Worm (Caenorhabditis elegans) whole organism, L2 larva: Measurements from ENCODE around the gene vps-11.

Experiments used
- C34F6.9 ChIP-seq: fragments of 150-350 bp; optimal IDR thresholded peaks from 2 replicates; lab custom pipeline; 2014; ENCODE audit warnings: missing biosample characterization, missing genetic modification characterization
- F13H6.1 ChIP-seq: sonication (generic microtip); optimal IDR thresholded peaks from 2 replicates; lab custom pipeline; 2016; ENCODE audit warnings: missing genetic modification characterization, missing compliant biosample characterization
- R02D3.7 ChIP-seq: fragments of 150-350 bp; optimal IDR thresholded peaks from 2 replicates; lab custom pipeline; 2014; ENCODE audit warnings: missing biosample characterization, missing genetic modification characterization
- Y55F3AM.14 ChIP-seq: fragments of 200-800 bp; sonication (Bioruptor generic); optimal IDR thresholded peaks from 2 replicates; lab custom pipeline; 2018; ENCODE audit warnings: mild to moderate bottlenecking, missing genetic modification characterization, missing compliant biosample characterization
- ZK546.5 ChIP-seq: sonication (generic microtip); optimal IDR thresholded peaks from 2 replicates; lab custom pipeline; 2017; ENCODE audit warnings: missing biosample characterization, missing genetic modification characterization
- alr-1 ChIP-seq: fragments of 150-350 bp; optimal IDR thresholded peaks from 2 replicates; lab custom pipeline; 2014; ENCODE audit warnings: missing biosample characterization, missing genetic modification characterization
- aly-2 ChIP-seq: fragments of 150-350 bp; optimal IDR thresholded peaks from 2 replicates; lab custom pipeline; 2014; ENCODE audit warnings: missing biosample characterization, missing genetic modification characterization
- ama-1 ChIP-seq: fragments of 150-350 bp; optimal IDR thresholded peaks from 2 replicates; lab custom pipeline; 2018; ENCODE audit warnings: inconsistent platforms
- blmp-1 ChIP-seq: sonication (generic microtip); optimal IDR thresholded peaks from 2 replicates; lab custom pipeline; 2017; ENCODE audit warnings: missing genetic modification characterization, mild to moderate bottlenecking, missing compliant biosample characterization, antibody characterized with exemption, moderate library complexity; ENCODE audit not compliant: insufficient read depth
- ceh-16 ChIP-seq: fragments of 150-350 bp; optimal IDR thresholded peaks from 2 replicates; lab custom pipeline; 2014; ENCODE audit warnings: missing biosample characterization, missing genetic modification characterization
- ceh-82 ChIP-seq: fragments of 150-350 bp; optimal IDR thresholded peaks from 2 replicates; lab custom pipeline; 2014; ENCODE audit warnings: missing biosample characterization, missing genetic modification characterization
- crh-2 ChIP-seq: sonication (generic microtip); optimal IDR thresholded peaks from 2 replicates; lab custom pipeline; 2017; ENCODE audit warnings: missing biosample characterization, missing genetic modification characterization
- dmd-4 ChIP-seq: sonication (generic microtip); optimal IDR thresholded peaks from 2 replicates; lab custom pipeline; 2017; ENCODE audit warnings: missing biosample characterization, missing genetic modification characterization
- egl-27 ChIP-seq: sonication (generic microtip); optimal IDR thresholded peaks from 3 replicates; lab custom pipeline; 2017; ENCODE audit warnings: missing biosample characterization, missing genetic modification reagents, missing genetic modification characterization
- elt-1 ChIP-seq: fragments of 150-350 bp; optimal IDR thresholded peaks from 2 replicates; lab custom pipeline; 2014; ENCODE audit warnings: missing biosample characterization, missing genetic modification characterization
- elt-3 ChIP-seq: sonication (generic microtip); optimal IDR thresholded peaks from 2 replicates; lab custom pipeline; 2017; ENCODE audit warnings: missing biosample characterization, missing genetic modification characterization
- fos-1 ChIP-seq: fragments of 150-350 bp; optimal IDR thresholded peaks from 2 replicates; lab custom pipeline; 2014; ENCODE audit warnings: missing biosample characterization, missing genetic modification characterization
- gmeb-1 ChIP-seq: fragments of 150-350 bp; optimal IDR thresholded peaks from 2 replicates; lab custom pipeline; 2014; ENCODE audit warnings: missing biosample characterization, missing genetic modification characterization
- lin-11 ChIP-seq: fragments of 150-350 bp; sonication (generic microtip); optimal IDR thresholded peaks from 2 replicates; lab custom pipeline; 2014; ENCODE audit warnings: missing biosample characterization, missing genetic modification characterization, inconsistent platforms, mixed read lengths
- lin-13 ChIP-seq: fragments of 150-350 bp; optimal IDR thresholded peaks from 2 replicates; lab custom pipeline; 2014; ENCODE audit warnings: missing biosample characterization, missing genetic modification reagents, missing genetic modification characterization
- lin-39 ChIP-seq: fragments of 150-350 bp; optimal IDR thresholded peaks from 2 replicates; lab custom pipeline; 2014; ENCODE audit warnings: missing biosample characterization, missing genetic modification reagents, missing genetic modification characterization
- lsy-2 ChIP-seq, 2 experiments: fragments of 150-350 bp in 1 of 2; sonication (generic microtip) in 1 of 2; optimal IDR thresholded peaks; 2 replicates each; lab custom pipeline; 2014 to 2017; ENCODE audit warnings: missing biosample characterization in 2 of 2, missing genetic modification characterization in 2 of 2
- mab-5 ChIP-seq: fragments of 150-350 bp; optimal IDR thresholded peaks from 2 replicates; lab custom pipeline; 2014; ENCODE audit warnings: missing biosample characterization, missing genetic modification characterization
- mbf-1 ChIP-seq: sonication (generic microtip); optimal IDR thresholded peaks from 2 replicates; lab custom pipeline; 2017; ENCODE audit warnings: missing biosample characterization, missing genetic modification characterization
- mdl-1 ChIP-seq, 2 experiments: fragments of 150-350 bp in 1 of 2; sonication (generic microtip) in 1 of 2; optimal IDR thresholded peaks; 2 replicates each; lab custom pipeline; 2017; ENCODE audit warnings: missing biosample characterization in 2 of 2, missing genetic modification characterization in 2 of 2
- nhr-10 ChIP-seq: sonication (generic microtip); optimal IDR thresholded peaks from 2 replicates; lab custom pipeline; 2017; ENCODE audit warnings: missing biosample characterization, missing genetic modification characterization
- nhr-11 ChIP-seq: fragments of 150-350 bp; optimal IDR thresholded peaks from 2 replicates; lab custom pipeline; 2014; ENCODE audit warnings: missing biosample characterization, missing genetic modification characterization
- nhr-12 ChIP-seq: fragments of 150-350 bp; optimal IDR thresholded peaks from 2 replicates; lab custom pipeline; 2014; ENCODE audit warnings: missing biosample characterization, missing genetic modification characterization
- nhr-129 ChIP-seq: fragments of 150-350 bp; optimal IDR thresholded peaks from 2 replicates; lab custom pipeline; 2014; ENCODE audit warnings: missing biosample characterization, missing genetic modification characterization
- nhr-21 ChIP-seq: fragments of 150-350 bp; optimal IDR thresholded peaks from 2 replicates; lab custom pipeline; 2014; ENCODE audit warnings: missing biosample characterization, missing genetic modification characterization
- nhr-23 ChIP-seq: fragments of 150-350 bp; optimal IDR thresholded peaks from 2 replicates; lab custom pipeline; 2014; ENCODE audit warnings: missing biosample characterization, missing genetic modification reagents, missing genetic modification characterization
- nhr-237 ChIP-seq: fragments of 150-350 bp; optimal IDR thresholded peaks from 2 replicates; lab custom pipeline; 2014; ENCODE audit warnings: missing biosample characterization, missing genetic modification characterization
- nhr-25 ChIP-seq: fragments of 150-350 bp; sonication (generic microtip); optimal IDR thresholded peaks from 3 replicates; lab custom pipeline; 2014; ENCODE audit warnings: missing biosample characterization, missing genetic modification characterization
- nhr-6 ChIP-seq: fragments of 150-350 bp; optimal IDR thresholded peaks from 2 replicates; lab custom pipeline; 2014; ENCODE audit warnings: missing biosample characterization, missing genetic modification characterization
- nhr-77 ChIP-seq: fragments of 150-350 bp; optimal IDR thresholded peaks from 2 replicates; lab custom pipeline; 2014; ENCODE audit warnings: missing biosample characterization, missing genetic modification characterization
- peb-1 ChIP-seq: fragments of 150-350 bp; optimal IDR thresholded peaks from 2 replicates; lab custom pipeline; 2014; ENCODE audit warnings: missing biosample characterization, missing genetic modification characterization
- sem-4 ChIP-seq: fragments of 150-350 bp; optimal IDR thresholded peaks from 2 replicates; lab custom pipeline; 2014; ENCODE audit warnings: missing biosample characterization, missing genetic modification reagents, missing genetic modification characterization
- skn-1 ChIP-seq: sonication (generic microtip); optimal IDR thresholded peaks from 2 replicates; lab custom pipeline; 2017; ENCODE audit warnings: missing biosample characterization, missing genetic modification characterization
- sma-3 ChIP-seq: sonication (generic microtip); optimal IDR thresholded peaks from 2 replicates; lab custom pipeline; 2016; ENCODE audit warnings: missing genetic modification reagents, missing genetic modification characterization, missing compliant biosample characterization
- sma-9 ChIP-seq, 2 experiments: fragments of 150-350 bp in 1 of 2; sonication (generic microtip) in 1 of 2; optimal IDR thresholded peaks; 2 replicates each; lab custom pipeline; 2014 to 2016; ENCODE audit warnings: missing genetic modification characterization in 2 of 2, mild to moderate bottlenecking in 1 of 2, missing biosample characterization in 1 of 2, missing compliant biosample characterization in 1 of 2, missing genetic modification reagents in 1 of 2, moderate library complexity in 1 of 2
- snpc-4 ChIP-seq: fragments of 150-350 bp; optimal IDR thresholded peaks from 2 replicates; lab custom pipeline; 2014; ENCODE audit warnings: missing biosample characterization, missing genetic modification characterization
- unc-39 ChIP-seq: fragments of 150-350 bp; optimal IDR thresholded peaks from 2 replicates; lab custom pipeline; 2014; ENCODE audit warnings: missing biosample characterization, missing genetic modification characterization
- unc-55 ChIP-seq: fragments of 150-350 bp; sonication (generic microtip); optimal IDR thresholded peaks from 3 replicates; lab custom pipeline; 2014; ENCODE audit warnings: missing biosample characterization, missing genetic modification reagents, missing genetic modification characterization
- unc-62 ChIP-seq: fragments of 150-350 bp; optimal IDR thresholded peaks from 2 replicates; lab custom pipeline; 2014; ENCODE audit warnings: missing biosample characterization, missing genetic modification reagents, missing genetic modification characterization
- zag-1 ChIP-seq: fragments of 150-350 bp; optimal IDR thresholded peaks from 2 replicates; lab custom pipeline; 2014; ENCODE audit warnings: missing biosample characterization, missing genetic modification characterization
- ztf-1 ChIP-seq: fragments of 200-800 bp; sonication (Bioruptor generic); conservative IDR thresholded peaks from 2 replicates; pipeline ENCODE4 v1.3.6; 2022; ENCODE audit warnings: missing genetic modification characterization, missing compliant biosample characterization
- ztf-11 ChIP-seq: sonication (generic microtip); optimal IDR thresholded peaks from 2 replicates; lab custom pipeline; 2017; ENCODE audit warnings: missing biosample characterization, missing genetic modification characterization
- ztf-4 ChIP-seq: fragments of 150-350 bp; optimal IDR thresholded peaks from 2 replicates; lab custom pipeline; 2014; ENCODE audit warnings: missing biosample characterization, missing genetic modification characterization

The vps-11 gene

DNA sequence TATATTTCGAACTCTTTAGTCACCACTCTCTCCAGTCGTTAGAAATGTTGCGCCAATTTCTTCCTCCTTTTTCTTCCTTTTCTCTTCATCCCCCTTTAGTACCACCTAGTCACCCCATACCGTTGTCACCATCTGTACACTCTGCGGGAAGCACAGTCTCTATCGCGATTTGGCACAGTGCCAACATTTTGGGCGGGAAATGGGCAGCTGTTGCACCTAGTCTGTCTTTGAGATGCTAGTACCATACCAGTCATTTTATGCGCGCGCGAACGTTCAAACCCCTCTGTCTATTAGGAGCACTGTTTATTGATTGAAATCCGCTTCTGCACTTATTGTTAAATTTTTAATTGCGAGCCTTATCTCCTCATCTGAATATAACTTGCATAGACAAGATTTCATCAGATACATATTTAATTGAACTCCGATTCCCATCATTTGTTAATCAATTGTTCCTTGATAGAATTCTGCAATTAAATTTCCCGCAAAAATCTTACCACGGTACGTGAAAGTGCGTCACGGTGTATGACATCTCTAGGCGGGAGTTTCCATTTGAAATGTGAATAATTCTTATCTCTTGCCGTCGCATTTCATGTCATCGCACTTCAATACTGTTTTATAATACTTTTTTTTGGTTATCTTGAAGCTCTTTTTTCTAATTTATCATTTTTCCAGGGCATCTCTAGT is 8.4 kb downstream of the vps-11 start, which contains the start of gene cdl-1:
cdl-1 (plus strand) TSS at position 673 of the 684 bp plus-strand sequence.
- TF ChIP-seq sma-3 (GFP tag; lab: Kevin White, UChicago) (peak; percentile 66), ceh-16 (tag; lab: Kevin White, UChicago) (no peak), nhr-237 (tag; lab: Kevin White, UChicago) (no peak), mbf-1 (tag; lab: Kevin White, UChicago) (no peak), F13H6.1 (tag; lab: Kevin White, UChicago) (peak; percentile 30), lin-13 (peak; percentile 55), unc-62 (GFP tag; lab: Kevin White, UChicago) (no peak), gmeb-1 (tag; lab: Kevin White, UChicago) (peak; percentile 94), egl-27 (tag; lab: Kevin White, UChicago) (no peak), nhr-77 (tag; lab: Kevin White, UChicago) (no peak), lin-11 (tag; lab: Kevin White, UChicago) (no peak), lsy-2 (tag; optimal IDR thresholded peaks at IDR 0.05; lab: Kevin White, UChicago) (peak; percentile 36 to 78), peb-1 (tag; lab: Kevin White, UChicago) (no peak), nhr-23 (tag; lab: Kevin White, UChicago) (no peak), blmp-1 (peak; percentile 9), sem-4 (tag; lab: Kevin White, UChicago) (peak; percentile 45), nhr-21 (peak; percentile 31), crh-2 (peak; percentile 56), C34F6.9 (peak; percentile 42), fos-1 (tag; lab: Kevin White, UChicago) (peak; percentile 73), sma-9 (GFP tag; optimal IDR thresholded peaks at IDR 0.05; lab: Kevin White, UChicago) (peak; percentile 74), sma-9 (tag; optimal IDR thresholded peaks at IDR 0.05; lab: Kevin White, UChicago) (no peak), mdl-1 (tag; optimal IDR thresholded peaks at IDR 0.05; lab: Kevin White, UChicago) (no peak), nhr-6 (tag; lab: Kevin White, UChicago) (peak; percentile 23), aly-2 (tag; lab: Kevin White, UChicago) (no peak), unc-55 (peak; percentile 73), nhr-10 (tag; lab: Kevin White, UChicago) (no peak), ztf-4 (tag; lab: Kevin White, UChicago) (no peak), nhr-129 (peak; percentile 70), snpc-4 (tag; lab: Kevin White, UChicago) (peak; percentile 14), elt-3 (tag; lab: Kevin White, UChicago) (no peak), ama-1 (no peak), nhr-11 (no peak), Y55F3AM.14 (GFP tag; lab: Kevin White, UChicago) (no peak), ceh-82 (tag; lab: Kevin White, UChicago) (no peak), ztf-11 (tag; lab: Kevin White, UChicago) (no peak), elt-1 (tag; lab: Kevin White, UChicago) (no peak), R02D3.7 (no peak), unc-39 (tag; lab: Kevin White, UChicago) (no peak), ZK546.5 (no peak), mab-5 (tag; lab: Kevin White, UChicago) (no peak), nhr-12 (tag; lab: Kevin White, UChicago) (no peak), lin-39 (tag; lab: Kevin White, UChicago) (no peak), nhr-25 (peak; percentile 27), dmd-4 (tag; lab: Kevin White, UChicago) (no peak), ztf-1 (no peak), zag-1 (tag; lab: Kevin White, UChicago) (no peak), skn-1 (tag; lab: Kevin White, UChicago) (no peak), alr-1 (tag; lab: Kevin White, UChicago) (no peak)
